Worm (Caenorhabditis elegans) whole organism, L2 larva: ENCODE data around the gene wdr-83.

Experiments
- C34F6.9 ChIP-seq: fragments of 150-350 bp; optimal IDR thresholded peaks from 2 replicates; lab custom pipeline; 2014; ENCODE audit warnings: missing biosample characterization, missing genetic modification characterization
- F13H6.1 ChIP-seq: sonication (generic microtip); optimal IDR thresholded peaks from 2 replicates; lab custom pipeline; 2016; ENCODE audit warnings: missing genetic modification characterization, missing compliant biosample characterization
- R02D3.7 ChIP-seq: fragments of 150-350 bp; optimal IDR thresholded peaks from 2 replicates; lab custom pipeline; 2014; ENCODE audit warnings: missing biosample characterization, missing genetic modification characterization
- ZK546.5 ChIP-seq: sonication (generic microtip); optimal IDR thresholded peaks from 2 replicates; lab custom pipeline; 2017; ENCODE audit warnings: missing biosample characterization, missing genetic modification characterization
- alr-1 ChIP-seq: fragments of 150-350 bp; optimal IDR thresholded peaks from 2 replicates; lab custom pipeline; 2014; ENCODE audit warnings: missing biosample characterization, missing genetic modification characterization
- ama-1 ChIP-seq: fragments of 150-350 bp; optimal IDR thresholded peaks from 2 replicates; lab custom pipeline; 2018; ENCODE audit warnings: inconsistent platforms
- blmp-1 ChIP-seq: sonication (generic microtip); optimal IDR thresholded peaks from 2 replicates; lab custom pipeline; 2017; ENCODE audit warnings: missing genetic modification characterization, mild to moderate bottlenecking, missing compliant biosample characterization, antibody characterized with exemption, moderate library complexity; ENCODE audit not compliant: insufficient read depth
- ceh-16 ChIP-seq: fragments of 150-350 bp; optimal IDR thresholded peaks from 2 replicates; lab custom pipeline; 2014; ENCODE audit warnings: missing biosample characterization, missing genetic modification characterization
- ceh-82 ChIP-seq: fragments of 150-350 bp; optimal IDR thresholded peaks from 2 replicates; lab custom pipeline; 2014; ENCODE audit warnings: missing biosample characterization, missing genetic modification characterization
- crh-2 ChIP-seq: sonication (generic microtip); optimal IDR thresholded peaks from 2 replicates; lab custom pipeline; 2017; ENCODE audit warnings: missing biosample characterization, missing genetic modification characterization
- dmd-4 ChIP-seq: sonication (generic microtip); optimal IDR thresholded peaks from 2 replicates; lab custom pipeline; 2017; ENCODE audit warnings: missing biosample characterization, missing genetic modification characterization
- elt-1 ChIP-seq: fragments of 150-350 bp; optimal IDR thresholded peaks from 2 replicates; lab custom pipeline; 2014; ENCODE audit warnings: missing biosample characterization, missing genetic modification characterization
- elt-3 ChIP-seq: sonication (generic microtip); optimal IDR thresholded peaks from 2 replicates; lab custom pipeline; 2017; ENCODE audit warnings: missing biosample characterization, missing genetic modification characterization
- fos-1 ChIP-seq: fragments of 150-350 bp; optimal IDR thresholded peaks from 2 replicates; lab custom pipeline; 2014; ENCODE audit warnings: missing biosample characterization, missing genetic modification characterization
- gmeb-1 ChIP-seq: fragments of 150-350 bp; optimal IDR thresholded peaks from 2 replicates; lab custom pipeline; 2014; ENCODE audit warnings: missing biosample characterization, missing genetic modification characterization
- lin-11 ChIP-seq: fragments of 150-350 bp; sonication (generic microtip); optimal IDR thresholded peaks from 2 replicates; lab custom pipeline; 2014; ENCODE audit warnings: missing biosample characterization, missing genetic modification characterization, inconsistent platforms, mixed read lengths
- lin-13 ChIP-seq: fragments of 150-350 bp; optimal IDR thresholded peaks from 2 replicates; lab custom pipeline; 2014; ENCODE audit warnings: missing biosample characterization, missing genetic modification reagents, missing genetic modification characterization
- lin-39 ChIP-seq: fragments of 150-350 bp; optimal IDR thresholded peaks from 2 replicates; lab custom pipeline; 2014; ENCODE audit warnings: missing biosample characterization, missing genetic modification reagents, missing genetic modification characterization
- lsy-2 ChIP-seq, 2 experiments: fragments of 150-350 bp in 1 of 2; sonication (generic microtip) in 1 of 2; optimal IDR thresholded peaks; 2 replicates each; lab custom pipeline; 2014 to 2017; ENCODE audit warnings: missing biosample characterization in 2 of 2, missing genetic modification characterization in 2 of 2
- mab-5 ChIP-seq: fragments of 150-350 bp; optimal IDR thresholded peaks from 2 replicates; lab custom pipeline; 2014; ENCODE audit warnings: missing biosample characterization, missing genetic modification characterization
- mbf-1 ChIP-seq: sonication (generic microtip); optimal IDR thresholded peaks from 2 replicates; lab custom pipeline; 2017; ENCODE audit warnings: missing biosample characterization, missing genetic modification characterization
- mdl-1 ChIP-seq, 2 experiments: fragments of 150-350 bp in 1 of 2; sonication (generic microtip) in 1 of 2; optimal IDR thresholded peaks; 2 replicates each; lab custom pipeline; 2017; ENCODE audit warnings: missing biosample characterization in 2 of 2, missing genetic modification characterization in 2 of 2
- nhr-10 ChIP-seq: sonication (generic microtip); optimal IDR thresholded peaks from 2 replicates; lab custom pipeline; 2017; ENCODE audit warnings: missing biosample characterization, missing genetic modification characterization
- nhr-11 ChIP-seq: fragments of 150-350 bp; optimal IDR thresholded peaks from 2 replicates; lab custom pipeline; 2014; ENCODE audit warnings: missing biosample characterization, missing genetic modification characterization
- nhr-12 ChIP-seq: fragments of 150-350 bp; optimal IDR thresholded peaks from 2 replicates; lab custom pipeline; 2014; ENCODE audit warnings: missing biosample characterization, missing genetic modification characterization
- nhr-129 ChIP-seq: fragments of 150-350 bp; optimal IDR thresholded peaks from 2 replicates; lab custom pipeline; 2014; ENCODE audit warnings: missing biosample characterization, missing genetic modification characterization
- nhr-21 ChIP-seq: fragments of 150-350 bp; optimal IDR thresholded peaks from 2 replicates; lab custom pipeline; 2014; ENCODE audit warnings: missing biosample characterization, missing genetic modification characterization
- nhr-23 ChIP-seq: fragments of 150-350 bp; optimal IDR thresholded peaks from 2 replicates; lab custom pipeline; 2014; ENCODE audit warnings: missing biosample characterization, missing genetic modification reagents, missing genetic modification characterization
- nhr-237 ChIP-seq: fragments of 150-350 bp; optimal IDR thresholded peaks from 2 replicates; lab custom pipeline; 2014; ENCODE audit warnings: missing biosample characterization, missing genetic modification characterization
- nhr-25 ChIP-seq: fragments of 150-350 bp; sonication (generic microtip); optimal IDR thresholded peaks from 3 replicates; lab custom pipeline; 2014; ENCODE audit warnings: missing biosample characterization, missing genetic modification characterization
- nhr-6 ChIP-seq: fragments of 150-350 bp; optimal IDR thresholded peaks from 2 replicates; lab custom pipeline; 2014; ENCODE audit warnings: missing biosample characterization, missing genetic modification characterization
- nhr-77 ChIP-seq: fragments of 150-350 bp; optimal IDR thresholded peaks from 2 replicates; lab custom pipeline; 2014; ENCODE audit warnings: missing biosample characterization, missing genetic modification characterization
- sem-4 ChIP-seq: fragments of 150-350 bp; optimal IDR thresholded peaks from 2 replicates; lab custom pipeline; 2014; ENCODE audit warnings: missing biosample characterization, missing genetic modification reagents, missing genetic modification characterization
- skn-1 ChIP-seq: sonication (generic microtip); optimal IDR thresholded peaks from 2 replicates; lab custom pipeline; 2017; ENCODE audit warnings: missing biosample characterization, missing genetic modification characterization
- sma-3 ChIP-seq: sonication (generic microtip); optimal IDR thresholded peaks from 2 replicates; lab custom pipeline; 2016; ENCODE audit warnings: missing genetic modification reagents, missing genetic modification characterization, missing compliant biosample characterization
- sma-9 ChIP-seq, 2 experiments: fragments of 150-350 bp in 1 of 2; sonication (generic microtip) in 1 of 2; optimal IDR thresholded peaks; 2 replicates each; lab custom pipeline; 2014 to 2016; ENCODE audit warnings: missing genetic modification characterization in 2 of 2, mild to moderate bottlenecking in 1 of 2, missing biosample characterization in 1 of 2, missing compliant biosample characterization in 1 of 2, missing genetic modification reagents in 1 of 2, moderate library complexity in 1 of 2
- snpc-4 ChIP-seq: fragments of 150-350 bp; optimal IDR thresholded peaks from 2 replicates; lab custom pipeline; 2014; ENCODE audit warnings: missing biosample characterization, missing genetic modification characterization
- unc-39 ChIP-seq: fragments of 150-350 bp; optimal IDR thresholded peaks from 2 replicates; lab custom pipeline; 2014; ENCODE audit warnings: missing biosample characterization, missing genetic modification characterization
- unc-55 ChIP-seq: fragments of 150-350 bp; sonication (generic microtip); optimal IDR thresholded peaks from 3 replicates; lab custom pipeline; 2014; ENCODE audit warnings: missing biosample characterization, missing genetic modification reagents, missing genetic modification characterization
- unc-62 ChIP-seq: fragments of 150-350 bp; optimal IDR thresholded peaks from 2 replicates; lab custom pipeline; 2014; ENCODE audit warnings: missing biosample characterization, missing genetic modification reagents, missing genetic modification characterization
- zag-1 ChIP-seq: fragments of 150-350 bp; optimal IDR thresholded peaks from 2 replicates; lab custom pipeline; 2014; ENCODE audit warnings: missing biosample characterization, missing genetic modification characterization
- ztf-4 ChIP-seq: fragments of 150-350 bp; optimal IDR thresholded peaks from 2 replicates; lab custom pipeline; 2014; ENCODE audit warnings: missing biosample characterization, missing genetic modification characterization

The wdr-83 gene

ce11 chrII:5042381-5042930 is 10.9 kb upstream of the wdr-83 start:
- no peak for TF ChIP-seq snpc-4 (tag; lab: Kevin White, UChicago)
- no peak for TF ChIP-seq mbf-1 (tag; lab: Kevin White, UChicago)
- TF ChIP-seq gmeb-1 (tag; lab: Kevin White, UChicago) = no peak
- no peak for TF ChIP-seq dmd-4
- TF ChIP-seq F13H6.1 (tag; lab: Kevin White, UChicago) = peak; percentile 37
- TF ChIP-seq unc-39 (tag; lab: Kevin White, UChicago) = no peak
- TF ChIP-seq blmp-1 = no peak
- no peak for TF ChIP-seq sma-3
- TF ChIP-seq nhr-6 (tag; lab: Kevin White, UChicago) = peak; percentile 11
- TF ChIP-seq sem-4 (tag; lab: Kevin White, UChicago) = no peak
- TF ChIP-seq nhr-11 (tag; lab: Kevin White, UChicago) = no peak
- TF ChIP-seq nhr-25 (tag; lab: Kevin White, UChicago) = no peak
- TF ChIP-seq ceh-82 = no peak
- no peak for TF ChIP-seq nhr-12
- TF ChIP-seq ZK546.5 (tag; lab: Kevin White, UChicago) = no peak
- no peak for TF ChIP-seq unc-62
- no peak for TF ChIP-seq R02D3.7
- no peak for TF ChIP-seq elt-3
- no peak for TF ChIP-seq crh-2 (tag; lab: Kevin White, UChicago)
- TF ChIP-seq nhr-77 (tag; lab: Kevin White, UChicago) = no peak
- no peak for TF ChIP-seq lin-39 (tag; lab: Kevin White, UChicago)
- TF ChIP-seq mab-5 = no peak
- no peak for TF ChIP-seq skn-1
- peak; percentile 24 for TF ChIP-seq zag-1 (tag; lab: Kevin White, UChicago)
- peak; percentile 13 for TF ChIP-seq C34F6.9 (tag; lab: Kevin White, UChicago)
- no peak for TF ChIP-seq alr-1
- TF ChIP-seq sma-9 (GFP tag; optimal IDR thresholded peaks at IDR 0.05; lab: Kevin White, UChicago) = no peak
- TF ChIP-seq sma-9 (tag; optimal IDR thresholded peaks at IDR 0.05; lab: Kevin White, UChicago) = no peak
- TF ChIP-seq elt-1 (tag; lab: Kevin White, UChicago) = no peak
- no peak for TF ChIP-seq lin-11 (tag; lab: Kevin White, UChicago)
- TF ChIP-seq nhr-129 (tag; lab: Kevin White, UChicago) = peak; percentile 15
- TF ChIP-seq fos-1 (tag; lab: Kevin White, UChicago) = no peak
- peak; percentile 53 for TF ChIP-seq unc-55 (GFP tag; lab: Kevin White, UChicago)
- TF ChIP-seq mdl-1 (tag; optimal IDR thresholded peaks at IDR 0.05; lab: Kevin White, UChicago) = no peak
- no peak for TF ChIP-seq nhr-21 (tag; lab: Kevin White, UChicago)
- TF ChIP-seq ztf-4 (tag; lab: Kevin White, UChicago) = no peak
- TF ChIP-seq nhr-10 = no peak
- TF ChIP-seq lin-13 (GFP tag; lab: Kevin White, UChicago) = no peak
- no peak for TF ChIP-seq nhr-23 (tag; lab: Kevin White, UChicago)
- TF ChIP-seq ceh-16 (tag; lab: Kevin White, UChicago) = no peak
- peak in 1 of 2 experiments; percentile 35 for TF ChIP-seq lsy-2 (tag; optimal IDR thresholded peaks at IDR 0.05; lab: Kevin White, UChicago)

ce11 chrII:5040631-5041156 is 9.2 kb upstream of the wdr-83 start, which contains the start of gene F33G12.7:
Gene F33G12.7, minus strand, starts transcription at chrII:5040681.
- TF ChIP-seq C34F6.9 (tag; lab: Kevin White, UChicago) (peak; percentile 5), nhr-25 (tag; lab: Kevin White, UChicago) (no peak), lsy-2 (tag; optimal IDR thresholded peaks at IDR 0.05; lab: Kevin White, UChicago) (peak in 1 of 2 experiments; percentile 7), unc-55 (GFP tag; lab: Kevin White, UChicago) (peak; percentile 15)

- TF ChIP-seq crh-2 (tag; lab: Kevin White, UChicago) (peak; percentile 34), F13H6.1 (tag; lab: Kevin White, UChicago) (no peak), ama-1 (lab: Kevin White, UChicago) (no peak), nhr-237 (no peak), nhr-12 (no peak), C34F6.9 (tag; lab: Kevin White, UChicago) (peak; percentile 28), ztf-4 (tag; lab: Kevin White, UChicago) (no peak), ZK546.5 (tag; lab: Kevin White, UChicago) (no peak), mdl-1 (tag; optimal IDR thresholded peaks at IDR 0.05; lab: Kevin White, UChicago) (no peak), nhr-10 (no peak), unc-55 (GFP tag; lab: Kevin White, UChicago) (peak; percentile 13), lin-13 (GFP tag; lab: Kevin White, UChicago) (no peak), nhr-77 (tag; lab: Kevin White, UChicago) (no peak), nhr-6 (tag; lab: Kevin White, UChicago) (no peak), lsy-2 (tag; optimal IDR thresholded peaks at IDR 0.05; lab: Kevin White, UChicago) (peak in 1 of 2 experiments; percentile 50), zag-1 (tag; lab: Kevin White, UChicago) (no peak), mbf-1 (tag; lab: Kevin White, UChicago) (no peak), nhr-129 (tag; lab: Kevin White, UChicago) (peak; percentile 19)
Observed at ce11 chrII:5039912-5040311, 8.4 kb upstream of the wdr-83 start, which contains the start of gene golg-2. Gene golg-2, minus strand, starts transcription at chrII:5040091.
